Fruit fly (Drosophila melanogaster): ENCODE measurements around the gene CG14322.

The CG14322 gene

DNA sequence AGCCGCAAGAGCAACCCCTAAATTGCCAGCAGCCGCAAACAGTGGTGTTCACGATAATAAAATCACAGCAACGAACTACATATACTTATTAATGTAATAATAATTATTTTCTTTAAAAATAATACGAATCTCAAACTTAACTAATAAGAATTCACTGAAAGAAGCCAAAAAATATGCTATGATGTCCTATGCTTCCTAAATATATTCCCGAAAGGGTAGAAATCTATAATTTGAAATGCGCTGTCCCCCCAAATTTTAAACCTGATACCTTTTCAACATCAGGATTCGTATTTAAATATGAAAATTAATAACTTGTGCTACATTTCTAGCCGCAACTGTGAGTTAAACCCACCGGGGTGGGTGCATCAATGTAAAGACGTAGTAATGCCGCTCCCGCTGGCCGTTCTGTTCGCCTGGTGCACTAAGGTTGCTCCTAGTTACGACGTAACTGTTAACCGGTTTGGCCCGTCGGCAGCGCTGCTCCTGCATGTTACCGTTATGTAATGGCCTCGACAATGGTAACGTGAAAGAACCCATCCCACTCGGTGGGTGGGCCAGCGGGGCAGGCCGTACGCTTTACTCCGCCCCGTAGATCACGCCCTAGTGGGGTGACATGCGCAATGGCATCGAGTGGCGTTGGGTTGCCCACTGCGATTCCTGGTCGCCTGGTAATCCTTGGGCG, 43.1 kb upstream of the CG14322 start (continued):
- TF ChIP-seq slou (GFP tag; optimal IDR thresholded peaks at IDR 0.05) (peak; percentile 11), H2.0 (GFP tag; IDR thresholded peaks at IDR 0.05) (peak; percentile 32; the same call in 1 of the 2 replicates), CG31224 (GFP tag; IDR thresholded peaks at IDR 0.05) (peak; percentile 98), HmgD (GFP tag; optimal IDR thresholded peaks at IDR 0.05) (peak; percentile 7), CG33213 (GFP tag; optimal IDR thresholded peaks at IDR 0.05) (peak; percentile 19), Kr (GFP tag; optimal IDR thresholded peaks at IDR 0.05) (peak; percentile 100), pros (GFP tag; optimal IDR thresholded peaks at IDR 0.05) (peak; percentile 99), ato (GFP tag; IDR thresholded peaks at IDR 0.05; ENCODE audit: partially characterized antibody) (no peak), fd96Cb (tag; optimal IDR thresholded peaks at IDR 0.05) (peak; percentile 88), odd (GFP tag; optimal IDR thresholded peaks at IDR 0.05) (peak; percentile 83), CG17361 (GFP tag; IDR thresholded peaks at IDR 0.05) (peak; percentile 94), CG2199 (GFP tag; IDR thresholded peaks at IDR 0.05) (no peak), Atf-2 (GFP tag; optimal IDR thresholded peaks at IDR 0.05) (peak; percentile 9), usp (GFP tag; optimal IDR thresholded peaks at IDR 0.05) (no peak), knrl (GFP tag; IDR thresholded peaks at IDR 0.05; ENCODE audit: partially characterized antibody) (no peak), cato (GFP tag; optimal IDR thresholded peaks at IDR 0.05; ENCODE audit: borderline replicate concordance) (peak; percentile 20), CG2120 (GFP tag; optimal IDR thresholded peaks at IDR 0.05) (peak; percentile 59), unpg (GFP tag; optimal IDR thresholded peaks at IDR 0.05) (peak; percentile 71), fd102C (GFP tag; optimal IDR thresholded peaks at IDR 0.05) (peak; percentile 86), ttk (GFP tag; IDR thresholded peaks at IDR 0.05) (peak; percentile 62), run (tag; optimal IDR thresholded peaks at IDR 0.05) (peak; percentile 80), stc (GFP tag; IDR thresholded peaks at IDR 0.05) (peak; percentile 56), Adf1 (GFP tag; IDR thresholded peaks at IDR 0.05) (peak; percentile 80; the same call in 1 of the 2 replicates), cg (GFP tag; optimal IDR thresholded peaks at IDR 0.05) (no peak), Blimp-1 (GFP tag; optimal IDR thresholded peaks at IDR 0.05) (peak; percentile 76), CG9876 (GFP tag; optimal IDR thresholded peaks at IDR 0.05) (no peak), CG11696 (GFP tag; IDR thresholded peaks at IDR 0.05) (peak; percentile 97), gsb (GFP tag; IDR thresholded peaks at IDR 0.05) (no peak; the same call in 1 of the 2 replicates), bcd (GFP tag; optimal IDR thresholded peaks at IDR 0.05) (peak; percentile 82), CG6689 (GFP tag; IDR thresholded peaks at IDR 0.05) (peak; percentile 81), br (optimal IDR thresholded peaks at IDR 0.05) (no peak), CG8924 (tag; optimal IDR thresholded peaks at IDR 0.05) (peak; percentile 94), NFAT (GFP tag; IDR thresholded peaks at IDR 0.05) (0 out of 2 replicates have a peak, but pooled peaks have one; percentile 40), tgo (GFP tag; IDR thresholded peaks at IDR 0.05) (peak; percentile 62; the same call in 2 of the 3 replicates), CG12071 (GFP tag; optimal IDR thresholded peaks at IDR 0.05) (no peak), ab (GFP tag; optimal IDR thresholded peaks at IDR 0.05) (peak; percentile 44), croc (GFP tag; conservative IDR thresholded peaks at IDR 0.05) (peak; percentile 82), CG7556 (GFP tag; optimal IDR thresholded peaks at IDR 0.05) (peak; percentile 95), bab2 (GFP tag; optimal IDR thresholded peaks at IDR 0.05) (peak; percentile 20), CG7987 (GFP tag; optimal IDR thresholded peaks at IDR 0.05) (no peak), ewg (GFP tag; optimal IDR thresholded peaks at IDR 0.05) (peak; percentile 98), Dref (GFP tag; IDR thresholded peaks at IDR 0.05) (no peak), org-1 (GFP tag; optimal IDR thresholded peaks at IDR 0.05) (peak; percentile 79), abd-A (tag; optimal IDR thresholded peaks at IDR 0.05) (peak; percentile 66), MTF-1 (GFP tag; optimal IDR thresholded peaks at IDR 0.05; ENCODE audit: borderline replicate concordance) (peak; percentile 57), bigmax (GFP tag; optimal IDR thresholded peaks at IDR 0.05) (no peak), CG3065 (GFP tag; optimal IDR thresholded peaks at IDR 0.05) (no peak), Lpt (GFP tag; optimal IDR thresholded peaks at IDR 0.05) (no peak), CG34376 (GFP tag; optimal IDR thresholded peaks at IDR 0.05) (peak; percentile 16), Ssrp (tag; optimal IDR thresholded peaks at IDR 0.05) (peak; percentile 88)
